Worm (Caenorhabditis elegans): ENCODE measurements around the gene T24E12.2.
"Not testable (repeated sequence)": the region's sequence is repeated elsewhere in the genome, so short reads cannot be mapped to it uniquely, and the experiment has no call there.

Gene T24E12.2

ce11 chrII:3805518-3805917 is 22.8 kb downstream of the T24E12.2 start:
- no peak for TF ChIP-seq ref-1 (GFP tag; conservative IDR thresholded peaks at IDR 0.05)

DNA sequence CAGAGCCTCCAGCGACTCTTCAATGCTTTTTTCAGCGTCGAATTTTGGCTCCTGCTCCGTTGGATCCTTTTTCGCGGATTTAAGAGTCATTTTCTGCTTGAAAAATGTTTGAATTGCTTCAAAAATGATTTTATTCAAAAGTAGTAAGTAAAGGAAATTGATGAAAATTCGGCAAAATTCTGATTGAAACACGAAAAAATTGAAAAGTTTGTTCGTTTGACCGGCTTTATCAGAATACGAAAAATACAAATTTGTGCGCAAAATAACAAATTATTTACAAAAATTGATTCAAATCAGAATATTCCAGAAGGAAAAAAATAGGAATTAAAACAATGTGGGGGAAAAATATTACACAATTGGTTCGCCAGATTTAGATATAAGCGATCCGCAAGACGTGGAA is 24.2 kb downstream of the T24E12.2 start, which contains the start of gene F54D10.4:
Gene F54D10.4 (minus strand): TSS at position 101 of the 400 bp plus-strand sequence.
- TF ChIP-seq flt-1 (GFP tag; IDR thresholded peaks at IDR 0.05) (no peak), ztf-29 (GFP tag; IDR thresholded peaks at IDR 0.05) (no peak), ref-1 (GFP tag; conservative IDR thresholded peaks at IDR 0.05) (no peak)

- TF ChIP-seq tab-1 (GFP tag; IDR thresholded peaks at IDR 0.05) = no peak
- 0 out of 2 replicates have a peak, but pooled peaks have one; percentile 18 for TF ChIP-seq flt-1 (GFP tag; IDR thresholded peaks at IDR 0.05)
- TF ChIP-seq cog-1 (tag; optimal IDR thresholded peaks at IDR 0.05) = no peak
- no peak for TF ChIP-seq ztf-29 (GFP tag; IDR thresholded peaks at IDR 0.05)
- peak; percentile 50; the same call in 1 of the 2 replicates for TF ChIP-seq ztf-23 (GFP tag; IDR thresholded peaks at IDR 0.05)
- no peak for TF ChIP-seq ref-1 (GFP tag; conservative IDR thresholded peaks at IDR 0.05)
- peak; percentile 65 for TF ChIP-seq med-1 (GFP tag; optimal IDR thresholded peaks at IDR 0.05; ENCODE audit: insufficient read depth)
- no peak for TF ChIP-seq klf-2 (GFP tag; conservative IDR thresholded peaks at IDR 0.05)
Observed at ce11 chrII:3808104-3808503, 25.4 kb downstream of the T24E12.2 start, which contains the start of gene F54D10.5. Gene F54D10.5 (minus strand): TSS chrII:3808177.

- no peak for TF ChIP-seq tab-1 (GFP tag; IDR thresholded peaks at IDR 0.05)
- no peak for TF ChIP-seq ztf-29 (GFP tag; IDR thresholded peaks at IDR 0.05)
- no peak for TF ChIP-seq flt-1 (GFP tag; IDR thresholded peaks at IDR 0.05)
- no peak for TF ChIP-seq T22C8.4 (GFP tag; IDR thresholded peaks at IDR 0.05)
- no peak for TF ChIP-seq klf-2 (GFP tag; conservative IDR thresholded peaks at IDR 0.05)
- no peak for TF ChIP-seq ref-1 (GFP tag; conservative IDR thresholded peaks at IDR 0.05)
- no peak for TF ChIP-seq med-1 (GFP tag; optimal IDR thresholded peaks at IDR 0.05; ENCODE audit: insufficient read depth)
- no peak for TF ChIP-seq ztf-23 (GFP tag; IDR thresholded peaks at IDR 0.05)
- no peak for TF ChIP-seq cog-1 (tag; optimal IDR thresholded peaks at IDR 0.05)
Observed at ce11 chrII:3808643-3809042, 25.9 kb downstream of the T24E12.2 start.

DNA sequence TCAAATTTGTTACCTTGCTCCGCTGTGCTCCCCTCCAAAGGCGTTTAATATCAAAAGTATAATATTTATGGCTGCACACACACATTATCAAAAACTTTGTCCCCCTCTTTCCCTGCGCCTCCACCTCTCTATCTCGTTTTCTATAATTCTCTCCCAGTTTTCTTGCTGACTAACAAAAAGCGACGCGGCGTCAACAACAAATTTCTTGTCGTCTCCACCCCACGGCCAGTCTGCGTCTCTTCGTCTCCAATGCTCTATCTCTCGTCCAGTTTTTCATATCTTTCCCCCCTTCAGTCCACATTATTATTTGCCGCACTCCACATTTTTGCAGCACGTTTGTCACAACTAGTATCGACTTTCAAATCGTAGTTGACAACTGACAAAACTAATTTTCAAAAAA is 27.8 kb downstream of the T24E12.2 start:
- peak; percentile 54 for TF ChIP-seq cog-1 (tag; optimal IDR thresholded peaks at IDR 0.05)
- no peak for TF ChIP-seq klf-2 (GFP tag; conservative IDR thresholded peaks at IDR 0.05)

- TF ChIP-seq ztf-23 (GFP tag; IDR thresholded peaks at IDR 0.05) (no peak), cog-1 (tag; optimal IDR thresholded peaks at IDR 0.05) (no peak), flt-1 (GFP tag; IDR thresholded peaks at IDR 0.05) (no peak), klf-2 (GFP tag; conservative IDR thresholded peaks at IDR 0.05) (no peak), T22C8.4 (GFP tag; IDR thresholded peaks at IDR 0.05) (no peak), tab-1 (GFP tag; IDR thresholded peaks at IDR 0.05) (no peak), med-1 (GFP tag; optimal IDR thresholded peaks at IDR 0.05; ENCODE audit: insufficient read depth) (no peak), ztf-29 (GFP tag; IDR thresholded peaks at IDR 0.05) (no peak), ref-1 (GFP tag; conservative IDR thresholded peaks at IDR 0.05) (no peak)
Observed at ce11 chrII:3811816-3812332, 29.1 kb downstream of the T24E12.2 start, which contains the start of gene lido-15. Gene lido-15 (plus strand): TSS chrII:3812282.

- no peak for TF ChIP-seq ref-1 (GFP tag; conservative IDR thresholded peaks at IDR 0.05)
- TF ChIP-seq cog-1 (tag; optimal IDR thresholded peaks at IDR 0.05) = no peak
- no peak for TF ChIP-seq klf-2 (GFP tag; conservative IDR thresholded peaks at IDR 0.05)
- TF ChIP-seq T22C8.4 (GFP tag; IDR thresholded peaks at IDR 0.05) = no peak
Observed at ce11 chrII:3815445-3816208, 32.9 kb downstream of the T24E12.2 start.

- not testable (repeated sequence) for TF ChIP-seq klf-2 (GFP tag; conservative IDR thresholded peaks at IDR 0.05); flt-1 (GFP tag; IDR thresholded peaks at IDR 0.05); ztf-29 (GFP tag; IDR thresholded peaks at IDR 0.05)
Observed at ce11 chrII:3816251-3816849, 33.6 kb downstream of the T24E12.2 start, which contains the start of gene fbxa-24. Gene fbxa-24 (plus strand): TSS chrII:3816526.

DNA sequence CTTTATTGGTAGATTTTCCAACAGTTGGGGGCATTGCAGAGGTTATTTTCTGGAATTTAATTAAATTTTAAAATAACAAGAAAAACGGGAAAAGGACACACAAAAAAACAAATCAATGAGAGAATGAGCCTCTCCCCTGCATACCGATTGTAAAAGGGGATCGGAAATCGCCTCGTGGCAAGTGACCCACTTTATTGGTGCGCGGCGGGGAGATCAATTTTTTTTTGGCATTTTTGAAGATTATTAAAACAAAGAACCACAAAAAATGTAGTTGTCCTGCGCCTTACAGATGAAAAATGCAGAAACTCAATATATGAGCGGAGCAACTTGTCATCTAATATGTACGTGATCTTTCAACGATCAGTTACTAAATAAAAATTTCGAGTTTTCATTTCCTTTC is 38.5 kb downstream of the T24E12.2 start, which contains the start of gene F54D10.7:
Gene F54D10.7 (minus strand): TSS at position 49 of the 400 bp plus-strand sequence.
- TF ChIP-seq ref-1 (GFP tag; conservative IDR thresholded peaks at IDR 0.05) (no peak), cog-1 (tag; optimal IDR thresholded peaks at IDR 0.05) (no peak), klf-2 (GFP tag; conservative IDR thresholded peaks at IDR 0.05) (no peak), tab-1 (GFP tag; IDR thresholded peaks at IDR 0.05) (no peak), flt-1 (GFP tag; IDR thresholded peaks at IDR 0.05) (no peak), med-1 (GFP tag; optimal IDR thresholded peaks at IDR 0.05; ENCODE audit: insufficient read depth) (no peak), ztf-29 (GFP tag; IDR thresholded peaks at IDR 0.05) (no peak), ztf-23 (GFP tag; IDR thresholded peaks at IDR 0.05) (no peak), T22C8.4 (GFP tag; IDR thresholded peaks at IDR 0.05) (no peak)

- TF ChIP-seq med-1 (GFP tag; optimal IDR thresholded peaks at IDR 0.05; ENCODE audit: insufficient read depth) (no peak), ztf-29 (GFP tag; IDR thresholded peaks at IDR 0.05) (no peak), ref-1 (GFP tag; conservative IDR thresholded peaks at IDR 0.05) (no peak), ztf-23 (GFP tag; IDR thresholded peaks at IDR 0.05) (no peak), T22C8.4 (GFP tag; IDR thresholded peaks at IDR 0.05) (no peak), flt-1 (GFP tag; IDR thresholded peaks at IDR 0.05) (no peak), klf-2 (GFP tag; conservative IDR thresholded peaks at IDR 0.05) (no peak), tab-1 (GFP tag; IDR thresholded peaks at IDR 0.05) (no peak), cog-1 (tag; optimal IDR thresholded peaks at IDR 0.05) (no peak)
Observed at ce11 chrII:3823855-3824254, 41.1 kb downstream of the T24E12.2 start, which contains the start of gene skr-15. Gene skr-15 (plus strand): TSS chrII:3824155.
